Fruit fly (Drosophila melanogaster) whole organism, embryonic: ENCODE results near the gene Smox.
A peak's percentile ranks its signal among the peaks of the same experiment; 100 is the strongest.

Experiments used
- Blimp-1 ChIP-seq: fragments of 200-800 bp; sonication (Bioruptor generic); optimal IDR thresholded peaks from 3 replicates; lab custom pipeline; 2018; ENCODE audit warnings: missing biosample characterization, missing genetic modification characterization, mild to moderate bottlenecking, moderate library complexity, missing genetic modification reagents
- CG10274 ChIP-seq: fragments of 200-800 bp; sonication (Bioruptor generic); optimal IDR thresholded peaks from 3 replicates; lab custom pipeline; 2017; ENCODE audit warnings: missing biosample characterization, mild to moderate bottlenecking, missing genetic modification characterization
- CG12219 ChIP-seq: fragments of 200-800 bp; sonication (Bioruptor generic); optimal IDR thresholded peaks from 3 replicates; lab custom pipeline; 2018; ENCODE audit warnings: missing biosample characterization, mild to moderate bottlenecking, missing genetic modification characterization
- CG12236 ChIP-seq: fragments of 200-800 bp; sonication (Bioruptor generic); optimal IDR thresholded peaks from 2 replicates; lab custom pipeline; 2016; ENCODE audit warnings: missing biosample characterization, missing genetic modification characterization
- CG14860 ChIP-seq: fragments of 200-800 bp; sonication (Bioruptor generic); IDR thresholded peaks from 3 replicates; pipeline ENCODE4 v1.3.6; 2022; ENCODE audit warnings: missing biosample characterization, missing genetic modification characterization; ENCODE audit not compliant: partially characterized antibody
- CG15696 ChIP-seq: fragments of 200-800 bp; sonication (Bioruptor generic); optimal IDR thresholded peaks from 2 replicates; lab custom pipeline; 2019; ENCODE audit warnings: missing biosample characterization, mild to moderate bottlenecking, missing genetic modification characterization, moderate library complexity
- CG18476 ChIP-seq: fragments of 200-800 bp; sonication (Bioruptor generic); optimal IDR thresholded peaks from 2 replicates; lab custom pipeline; 2016; ENCODE audit warnings: missing biosample characterization, mild to moderate bottlenecking, missing genetic modification characterization
- CG2199 ChIP-seq: fragments of 200-800 bp; sonication (Bioruptor generic); IDR thresholded peaks from 3 replicates; pipeline ENCODE4 v1.3.6; 2022; ENCODE audit warnings: missing biosample characterization, missing genetic modification characterization
- CG34422 ChIP-seq: fragments of 200-800 bp; sonication (Bioruptor generic); IDR thresholded peaks from 3 replicates; pipeline ENCODE4 v1.3.6; 2022; ENCODE audit warnings: missing biosample characterization, missing genetic modification characterization
- CG8388 ChIP-seq: fragments of 200-800 bp; sonication (Bioruptor generic); optimal IDR thresholded peaks from 2 replicates; lab custom pipeline; 2019; ENCODE audit warnings: missing biosample characterization, mild to moderate bottlenecking, missing genetic modification characterization, moderate library complexity
- D ChIP-seq, 2 experiments: fragments of 200-800 bp in 1 of 2; fragments of >200 bp in 1 of 2; sonication (Bioruptor generic) in 1 of 2; optimal IDR thresholded peaks; 2 replicates in 1 of 2; 3 replicates in 1 of 2; lab custom pipeline; 2017; ENCODE audit warnings: mild to moderate bottlenecking in 1 of 2, missing biosample characterization in 1 of 2, missing genetic modification characterization in 1 of 2, missing genetic modification reagents in 1 of 2
- D19B ChIP-seq: fragments of 200-800 bp; sonication (Bioruptor generic); optimal IDR thresholded peaks from 2 replicates; lab custom pipeline; 2017; ENCODE audit warnings: missing biosample characterization, mild to moderate bottlenecking, missing genetic modification characterization
- Deaf1 ChIP-seq: fragments of 200-800 bp; optimal IDR thresholded peaks from 3 replicates; lab custom pipeline; 2019; ENCODE audit warnings: missing biosample characterization, mild to moderate bottlenecking, missing genetic modification characterization, moderate library complexity
- H2.0 ChIP-seq: fragments of 200-800 bp; sonication (Bioruptor generic); IDR thresholded peaks from 2 replicates; pipeline ENCODE4 v1.3.6; 2022; ENCODE audit warnings: missing biosample characterization, missing genetic modification characterization
- HLH54F ChIP-seq: fragments of 200-800 bp; sonication (Bioruptor generic); optimal IDR thresholded peaks from 3 replicates; lab custom pipeline; 2016; ENCODE audit warnings: missing biosample characterization, missing genetic modification characterization
- Hr3 ChIP-seq: fragments of 200-800 bp; sonication (Bioruptor generic); optimal IDR thresholded peaks from 3 replicates; lab custom pipeline; 2016; ENCODE audit warnings: missing biosample characterization, missing genetic modification characterization
- Mad ChIP-seq: fragments of 200-800 bp; sonication (Bioruptor generic); optimal IDR thresholded peaks from 2 replicates; lab custom pipeline; 2016; ENCODE audit warnings: missing biosample characterization, missing genetic modification characterization
- Med ChIP-seq: fragments of 200-800 bp; sonication (Bioruptor generic); peaks from one replicate; lab custom pipeline; 2016; ENCODE audit warnings: missing biosample characterization, missing genetic modification characterization, mild to moderate bottlenecking, inconsistent platforms, moderate library complexity
- Mes4 ChIP-seq: fragments of 200-800 bp; sonication (Bioruptor generic); optimal IDR thresholded peaks from 2 replicates; lab custom pipeline; 2016; ENCODE audit warnings: missing biosample characterization, missing genetic modification characterization
- Neu2 ChIP-seq: fragments of 200-800 bp; sonication (Bioruptor generic); optimal IDR thresholded peaks from 3 replicates; lab custom pipeline; 2016; ENCODE audit warnings: missing biosample characterization, missing genetic modification characterization, borderline replicate concordance
- Opbp ChIP-seq: fragments of 200-800 bp; sonication (Bioruptor generic); IDR thresholded peaks from 3 replicates; pipeline ENCODE4 v1.3.6; 2022; ENCODE audit warnings: missing biosample characterization, missing genetic modification characterization; ENCODE audit not compliant: partially characterized antibody
- TFAM ChIP-seq: fragments of 200-800 bp; sonication (Bioruptor generic); optimal IDR thresholded peaks from 2 replicates; lab custom pipeline; 2017; ENCODE audit warnings: missing biosample characterization, missing genetic modification characterization, inconsistent platforms
- chinmo ChIP-seq: fragments of 200-800 bp; sonication (Bioruptor generic); IDR thresholded peaks from 4 replicates; pipeline ENCODE4 v1.3.6; 2022; ENCODE audit warnings: missing biosample characterization, missing genetic modification characterization; ENCODE audit not compliant: partially characterized antibody
- chm ChIP-seq: fragments of 200-800 bp; sonication (Bioruptor generic); IDR thresholded peaks from 2 replicates; pipeline ENCODE4 v1.3.6; 2022; ENCODE audit warnings: missing biosample characterization, missing genetic modification characterization
- crol ChIP-seq: fragments of 200-800 bp; sonication (Bioruptor generic); IDR thresholded peaks from 2 replicates; pipeline ENCODE4 v1.3.6; 2022; ENCODE audit warnings: missing biosample characterization, missing genetic modification characterization
- ems ChIP-seq: fragments of 200-800 bp; sonication (Bioruptor generic); optimal IDR thresholded peaks from 3 replicates; lab custom pipeline; 2016; ENCODE audit warnings: missing biosample characterization, missing genetic modification characterization
- exex ChIP-seq: fragments of 200-800 bp; sonication (Bioruptor generic); optimal IDR thresholded peaks from 4 replicates; lab custom pipeline; 2018; ENCODE audit warnings: missing biosample characterization, mild to moderate bottlenecking, missing genetic modification characterization, moderate library complexity
- gcm2 ChIP-seq: fragments of 200-800 bp; sonication (Bioruptor generic); optimal IDR thresholded peaks from 2 replicates; lab custom pipeline; 2016; ENCODE audit warnings: missing biosample characterization, missing genetic modification characterization
- knrl ChIP-seq: fragments of 200-800 bp; sonication (Bioruptor generic); IDR thresholded peaks from 3 replicates; pipeline ENCODE4 v1.3.6; 2022; ENCODE audit warnings: missing biosample characterization, missing genetic modification characterization; ENCODE audit not compliant: partially characterized antibody
- odd ChIP-seq: fragments of 200-800 bp; sonication (Bioruptor generic); optimal IDR thresholded peaks from 2 replicates; lab custom pipeline; 2017; ENCODE audit warnings: missing biosample characterization, mild to moderate bottlenecking, missing genetic modification characterization
- pan ChIP-seq, 4 experiments: fragments of >200 bp in 3 of 4; fragments of 200-800 bp in 1 of 4; sonication (Bioruptor generic) in 1 of 4; optimal IDR thresholded peaks in 3 of 4; IDR thresholded peaks in 1 of 4; 2 replicates each; pipeline versions ENCODE4 v1.3.6 to Lab custom; 2017 to 2022; ENCODE audit warnings: missing biosample characterization in 2 of 4, missing genetic modification characterization in 2 of 4, mixed read lengths in 1 of 4
- pfk ChIP-seq: fragments of 200-800 bp; sonication (Bioruptor generic); optimal IDR thresholded peaks from 2 replicates; lab custom pipeline; 2018; ENCODE audit warnings: missing biosample characterization, mild to moderate bottlenecking, missing genetic modification characterization, moderate library complexity
- slbo ChIP-seq: fragments of 200-800 bp; sonication (Bioruptor generic); IDR thresholded peaks from 2 replicates; pipeline ENCODE4 v1.3.6; 2022; ENCODE audit warnings: missing biosample characterization, missing genetic modification characterization
- sr ChIP-seq: fragments of 200-800 bp; sonication (Bioruptor generic); IDR thresholded peaks from 3 replicates; pipeline ENCODE4 v1.3.6; 2022; ENCODE audit warnings: missing biosample characterization, missing genetic modification characterization
- stwl ChIP-seq: fragments of 200-800 bp; sonication (Bioruptor generic); optimal IDR thresholded peaks from 3 replicates; lab custom pipeline; 2018; ENCODE audit warnings: missing biosample characterization, mild to moderate bottlenecking, missing genetic modification characterization, moderate library complexity
- sug ChIP-seq: fragments of 200-800 bp; optimal IDR thresholded peaks from 2 replicates; lab custom pipeline; 2019; ENCODE audit warnings: missing biosample characterization, mild to moderate bottlenecking, missing genetic modification characterization, moderate library complexity
- wdn ChIP-seq: fragments of 200-800 bp; sonication (Bioruptor generic); IDR thresholded peaks from 2 replicates; pipeline ENCODE4 v1.3.6; 2022; ENCODE audit warnings: missing biosample characterization, missing genetic modification characterization

The Smox gene

DNA sequence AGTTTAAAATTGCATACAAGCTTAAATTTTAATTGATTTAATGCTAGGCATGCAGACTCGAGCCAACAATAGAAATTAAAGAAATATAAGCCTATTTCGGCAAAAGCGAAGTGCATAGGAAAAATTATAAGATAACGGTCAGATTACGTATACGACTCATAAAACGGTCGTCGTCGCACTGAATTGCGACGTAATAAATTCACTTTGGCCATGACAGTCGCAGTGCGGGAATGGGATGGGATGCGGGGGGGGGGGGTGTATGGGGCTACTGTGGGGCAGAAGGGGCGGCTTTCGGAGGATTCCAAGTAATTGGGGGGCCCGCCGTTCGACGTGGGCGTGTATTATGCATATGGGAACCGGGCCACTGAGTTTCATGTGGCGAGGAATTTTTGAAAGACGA is 31.1 kb downstream of the Smox start:
- TF ChIP-seq H2.0 (GFP tag; lab: Robert Waterston, UW) (no peak), HLH54F (GFP tag; lab: Kevin White, UChicago) (no peak), crol (GFP tag; lab: Robert Waterston, UW) (peak; percentile 88), D19B (no peak), ems (no peak), CG15696 (tag; lab: Kevin White, UChicago) (no peak), chm (GFP tag; lab: Robert Waterston, UW) (no peak), pan (optimal IDR thresholded peaks at IDR 0.05; lab: Kevin White, UChicago) (no peak), pan (GFP tag; optimal IDR thresholded peaks at IDR 0.05 in 1 of 2, IDR thresholded peaks at IDR 0.05 in 1 of 2) (peak in 1 of 2 experiments; percentile 14), chinmo (GFP tag; lab: Robert Waterston, UW) (peak; percentile 90; the same call in 2 of the 4 replicates), sug (tag; lab: Kevin White, UChicago) (peak; percentile 26), sr (GFP tag; lab: Robert Waterston, UW) (peak; percentile 15; the same call in 1 of the 3 replicates)
- TF ChIP-seq, all 482 proteins: peak for 5

dm6 chrX:8107936-8108335 is 34.1 kb downstream of the Smox start:
- TF ChIP-seq CG34422 = no peak
- TF ChIP-seq TFAM (GFP tag; lab: Kevin White, UChicago) = no peak
- TF ChIP-seq CG12236 (GFP tag; lab: Kevin White, UChicago) = no peak
- TF ChIP-seq Mes4 (GFP tag; lab: Kevin White, UChicago) = no peak
- TF ChIP-seq knrl (GFP tag; lab: Robert Waterston, UW) = no peak
- TF ChIP-seq Mad (GFP tag; lab: Kevin White, UChicago) = no peak
- TF ChIP-seq CG18476 (GFP tag; lab: Kevin White, UChicago) = no peak
- TF ChIP-seq stwl (tag; lab: Kevin White, UChicago) = no peak
- peak; percentile 72 for TF ChIP-seq exex (tag; lab: Kevin White, UChicago)
- TF ChIP-seq D (optimal IDR thresholded peaks at IDR 0.05; lab: Kevin White, UChicago) = no peak
- TF ChIP-seq D (GFP tag; optimal IDR thresholded peaks at IDR 0.05; lab: Kevin White, UChicago) = no peak
- no peak for TF ChIP-seq odd
- TF ChIP-seq CG8388 (GFP tag; lab: Kevin White, UChicago) = no peak
- no peak for TF ChIP-seq CG2199 (GFP tag; lab: Robert Waterston, UW)
- no peak for TF ChIP-seq gcm2 (GFP tag; lab: Kevin White, UChicago)
- no peak for TF ChIP-seq Blimp-1 (GFP tag; lab: Kevin White, UChicago)
- peak; percentile 87 for TF ChIP-seq pfk (GFP tag; lab: Kevin White, UChicago)
- TF ChIP-seq slbo = no peak
- TF ChIP-seq wdn (GFP tag; lab: Robert Waterston, UW) = no peak
- TF ChIP-seq CG14860 (GFP tag; lab: Robert Waterston, UW) = no peak
- TF ChIP-seq CG10274 (GFP tag; lab: Kevin White, UChicago) = no peak
- TF ChIP-seq Deaf1 = peak; percentile 8
- no peak for TF ChIP-seq Hr3 (GFP tag; lab: Kevin White, UChicago)
- TF ChIP-seq CG12219 (GFP tag; lab: Kevin White, UChicago) = no peak
- TF ChIP-seq Opbp (GFP tag; lab: Robert Waterston, UW) = no peak
- TF ChIP-seq Neu2 (GFP tag; lab: Kevin White, UChicago) = no peak
- no peak for TF ChIP-seq Med (GFP tag; lab: Kevin White, UChicago)
